Fruit fly (Drosophila melanogaster) whole organism, pupa: ENCODE results near the gene Syx18.

Experiments used
- CG10348 ChIP-seq: fragments of 200-800 bp; sonication (Bioruptor generic); IDR thresholded peaks from 2 replicates; pipeline ENCODE4 v1.3.6; 2022; ENCODE audit warnings: missing biosample characterization, missing genetic modification characterization
- CG34367 ChIP-seq: fragments of 200-800 bp; sonication (Bioruptor generic); optimal IDR thresholded peaks from 2 replicates; lab custom pipeline; 2018; ENCODE audit warnings: missing biosample characterization, mild to moderate bottlenecking, missing genetic modification characterization
- fd96Ca ChIP-seq: fragments of 200-800 bp; sonication (Bioruptor generic); IDR thresholded peaks from 3 replicates; pipeline ENCODE4 v1.3.6; 2022; ENCODE audit warnings: missing biosample characterization, missing genetic modification characterization
- gl ChIP-seq: fragments of 200-800 bp; sonication (Bioruptor generic); optimal IDR thresholded peaks from 2 replicates; lab custom pipeline; 2018; ENCODE audit warnings: missing biosample characterization, mild to moderate bottlenecking, missing genetic modification characterization

- TF ChIP-seq fd96Ca (GFP tag; lab: Robert Waterston, UW) (no peak), gl (tag; lab: Kevin White, UChicago) (no peak), CG34367 (tag; lab: Kevin White, UChicago) (no peak), CG10348 (GFP tag; lab: Robert Waterston, UW) (no peak)
These were observed 44.4 kb downstream of the Syx18 start for dm6 chr3R:24580963-24581277.
